Fruit fly (Drosophila melanogaster) whole organism, embryonic: ENCODE measurements around the gene CG10512.

Source experiments
- Bteb2 ChIP-seq: fragments of 200-800 bp; sonication (Bioruptor generic); optimal IDR thresholded peaks from 2 replicates; lab custom pipeline; 2016; ENCODE audit warnings: missing biosample characterization, missing genetic modification characterization
- CG1024 ChIP-seq: fragments of 200-800 bp; sonication (Bioruptor generic); IDR thresholded peaks from 2 replicates; pipeline ENCODE4 v1.3.6; 2022; ENCODE audit warnings: missing biosample characterization, missing genetic modification characterization
- CG11093 ChIP-seq: fragments of 200-800 bp; sonication (Bioruptor generic); IDR thresholded peaks from 3 replicates; pipeline ENCODE4 v1.3.6; 2022; ENCODE audit warnings: missing biosample characterization, missing genetic modification characterization
- CG13894 ChIP-seq: fragments of 200-800 bp; sonication (Bioruptor generic); optimal IDR thresholded peaks from 3 replicates; lab custom pipeline; 2018; ENCODE audit warnings: missing biosample characterization, mild to moderate bottlenecking, missing genetic modification characterization, moderate library complexity
- CG15479 ChIP-seq: fragments of 200-800 bp; sonication (Bioruptor generic); optimal IDR thresholded peaks from 3 replicates; lab custom pipeline; 2019; ENCODE audit warnings: missing biosample characterization, mild to moderate bottlenecking, missing genetic modification characterization, moderate library complexity
- CG16815 ChIP-seq: fragments of 200-800 bp; sonication (Bioruptor generic); optimal IDR thresholded peaks from 3 replicates; lab custom pipeline; 2017; ENCODE audit warnings: missing biosample characterization, mild to moderate bottlenecking, missing genetic modification characterization
- CG17361 ChIP-seq: fragments of 200-800 bp; sonication (Bioruptor generic); IDR thresholded peaks from 3 replicates; pipeline ENCODE4 v1.3.6; 2022; ENCODE audit warnings: missing biosample characterization, missing genetic modification characterization
- CG18764 ChIP-seq: fragments of 200-800 bp; sonication (Bioruptor generic); optimal IDR thresholded peaks from 3 replicates; lab custom pipeline; 2016; ENCODE audit warnings: missing biosample characterization, missing genetic modification characterization
- CG30020 ChIP-seq: fragments of 200-800 bp; optimal IDR thresholded peaks from 2 replicates; lab custom pipeline; 2019; ENCODE audit warnings: missing biosample characterization, mild to moderate bottlenecking, missing genetic modification characterization, moderate library complexity
- CG3065 ChIP-seq: fragments of 200-800 bp; sonication (Bioruptor generic); optimal IDR thresholded peaks from 2 replicates; lab custom pipeline; 2016; ENCODE audit warnings: missing biosample characterization, missing genetic modification characterization
- CG3163 ChIP-seq: fragments of 200-800 bp; sonication (Bioruptor generic); optimal IDR thresholded peaks from 3 replicates; lab custom pipeline; 2016; ENCODE audit warnings: missing biosample characterization, missing genetic modification characterization
- CG3281 ChIP-seq: fragments of 200-800 bp; sonication (Bioruptor generic); optimal IDR thresholded peaks from 3 replicates; lab custom pipeline; 2017; ENCODE audit warnings: missing biosample characterization, mild to moderate bottlenecking, missing genetic modification characterization
- CG34224 ChIP-seq: fragments of 200-800 bp; sonication (Bioruptor generic); IDR thresholded peaks from 3 replicates; pipeline ENCODE4 v1.3.6; 2022; ENCODE audit warnings: missing biosample characterization, missing genetic modification characterization; ENCODE audit not compliant: partially characterized antibody
- CG34376 ChIP-seq: fragments of 200-800 bp; sonication (Bioruptor generic); optimal IDR thresholded peaks from 2 replicates; lab custom pipeline; 2018; ENCODE audit warnings: missing biosample characterization, mild to moderate bottlenecking, missing genetic modification characterization
- CG4282 ChIP-seq: fragments of 200-800 bp; sonication (Bioruptor generic); optimal IDR thresholded peaks from 2 replicates; lab custom pipeline; 2016; ENCODE audit warnings: missing biosample characterization, missing genetic modification characterization
- CG5245 ChIP-seq: fragments of 200-800 bp; sonication (Bioruptor generic); optimal IDR thresholded peaks from 3 replicates; lab custom pipeline; 2016; ENCODE audit warnings: missing biosample characterization, missing genetic modification characterization
- CG6689 ChIP-seq: fragments of 200-800 bp; sonication (Bioruptor generic); IDR thresholded peaks from 2 replicates; pipeline ENCODE4 v1.3.6; 2022; ENCODE audit warnings: missing biosample characterization, missing genetic modification characterization
- CG6854 ChIP-seq: fragments of 200-800 bp; sonication (Bioruptor generic); optimal IDR thresholded peaks from 3 replicates; lab custom pipeline; 2017; ENCODE audit warnings: missing biosample characterization, mild to moderate bottlenecking, missing genetic modification characterization
- CG7987 ChIP-seq: fragments of 200-800 bp; sonication (Bioruptor generic); optimal IDR thresholded peaks from 2 replicates; lab custom pipeline; 2018; ENCODE audit warnings: missing biosample characterization, mild to moderate bottlenecking, missing genetic modification characterization, moderate library complexity
- CG8089 ChIP-seq: fragments of 200-800 bp; sonication (Bioruptor generic); optimal IDR thresholded peaks from 3 replicates; lab custom pipeline; 2016; ENCODE audit warnings: missing biosample characterization, missing genetic modification characterization
- Doc3 ChIP-seq: fragments of 200-800 bp; sonication (Bioruptor generic); IDR thresholded peaks from 3 replicates; pipeline ENCODE4 v1.3.6; 2022; ENCODE audit warnings: missing biosample characterization, missing genetic modification characterization; ENCODE audit not compliant: partially characterized antibody
- Elba2 ChIP-seq: fragments of 200-800 bp; sonication (Bioruptor generic); optimal IDR thresholded peaks from 3 replicates; lab custom pipeline; 2016; ENCODE audit warnings: missing biosample characterization, missing genetic modification characterization
- Hand ChIP-seq: fragments of 200-800 bp; sonication (Bioruptor generic); optimal IDR thresholded peaks from 2 replicates; lab custom pipeline; 2017; ENCODE audit warnings: mild to moderate bottlenecking, missing biosample characterization, missing genetic modification reagents, missing genetic modification characterization
- Med ChIP-seq: fragments of 200-800 bp; sonication (Bioruptor generic); peaks from one replicate; lab custom pipeline; 2016; ENCODE audit warnings: missing biosample characterization, missing genetic modification characterization, mild to moderate bottlenecking, inconsistent platforms, moderate library complexity
- NC2α ChIP-seq: fragments of 200-800 bp; sonication (Bioruptor generic); optimal IDR thresholded peaks from 2 replicates; lab custom pipeline; 2016; ENCODE audit warnings: missing biosample characterization, missing genetic modification characterization
- NfI ChIP-seq: fragments of 200-800 bp; sonication (Bioruptor generic); optimal IDR thresholded peaks from 3 replicates; lab custom pipeline; 2018; ENCODE audit warnings: missing biosample characterization, mild to moderate bottlenecking, missing genetic modification characterization, moderate library complexity
- Trl ChIP-seq, 3 experiments: fragments of >200 bp in 2 of 3; fragments of 200-800 bp in 1 of 3; sonication (Bioruptor generic) in 1 of 3; optimal IDR thresholded peaks; 2 replicates in 1 of 3; 3 replicates in 2 of 3; lab custom pipeline; 2016 to 2017; ENCODE audit warnings: missing biosample characterization in 1 of 3, missing genetic modification characterization in 1 of 3
- bigmax ChIP-seq: fragments of 200-800 bp; sonication (Bioruptor generic); optimal IDR thresholded peaks from 2 replicates; lab custom pipeline; 2018; ENCODE audit warnings: missing biosample characterization, mild to moderate bottlenecking, missing genetic modification characterization
- caup ChIP-seq: fragments of 200-800 bp; sonication (Bioruptor generic); optimal IDR thresholded peaks from 3 replicates; lab custom pipeline; 2017; ENCODE audit warnings: missing biosample characterization, mild to moderate bottlenecking, missing genetic modification characterization, moderate library complexity; ENCODE audit not compliant: severe bottlenecking
- cg ChIP-seq: fragments of 200-800 bp; sonication (Bioruptor generic); optimal IDR thresholded peaks from 3 replicates; lab custom pipeline; 2019; ENCODE audit warnings: missing biosample characterization, mild to moderate bottlenecking, missing genetic modification characterization, moderate library complexity
- chinmo ChIP-seq: fragments of 200-800 bp; sonication (Bioruptor generic); IDR thresholded peaks from 4 replicates; pipeline ENCODE4 v1.3.6; 2022; ENCODE audit warnings: missing biosample characterization, missing genetic modification characterization; ENCODE audit not compliant: partially characterized antibody
- ci ChIP-seq: fragments of 200-800 bp; sonication (Bioruptor generic); IDR thresholded peaks from 3 replicates; pipeline ENCODE4 v1.3.6; 2022; ENCODE audit warnings: missing biosample characterization, missing genetic modification characterization
- croc ChIP-seq: fragments of 200-800 bp; sonication (Bioruptor generic); conservative IDR thresholded peaks from 3 replicates; pipeline ENCODE4 v1.3.6; 2022; ENCODE audit warnings: missing biosample characterization, missing genetic modification characterization
- danr ChIP-seq: fragments of 200-800 bp; sonication (Bioruptor generic); IDR thresholded peaks from 2 replicates; pipeline ENCODE4 v1.3.6; 2022; ENCODE audit warnings: missing biosample characterization, missing genetic modification characterization
- disco-r ChIP-seq: fragments of 200-800 bp; sonication (Bioruptor generic); optimal IDR thresholded peaks from 2 replicates; lab custom pipeline; 2016; ENCODE audit warnings: missing biosample characterization, missing genetic modification characterization
- en ChIP-seq: fragments of 200-800 bp; sonication (Bioruptor generic); optimal IDR thresholded peaks from 2 replicates; lab custom pipeline; 2016; ENCODE audit warnings: missing biosample characterization, missing genetic modification characterization
- esg ChIP-seq: fragments of 200-800 bp; sonication (Bioruptor generic); conservative IDR thresholded peaks from 2 replicates; pipeline ENCODE4 v1.3.6; 2022; ENCODE audit warnings: missing biosample characterization, missing genetic modification characterization
- ewg ChIP-seq: fragments of 200-800 bp; sonication (Bioruptor generic); optimal IDR thresholded peaks from 3 replicates; lab custom pipeline; 2017; ENCODE audit warnings: mild to moderate bottlenecking, missing biosample characterization, missing genetic modification reagents, missing genetic modification characterization
- gsb ChIP-seq: fragments of 200-800 bp; sonication (Bioruptor generic); IDR thresholded peaks from 2 replicates; pipeline ENCODE4 v1.3.6; 2022; ENCODE audit warnings: missing biosample characterization, missing genetic modification characterization
- inv ChIP-seq: fragments of 200-800 bp; sonication (Bioruptor generic); IDR thresholded peaks from 2 replicates; pipeline ENCODE4 v1.3.6; 2022; ENCODE audit warnings: missing biosample characterization, missing genetic modification characterization; ENCODE audit not compliant: partially characterized antibody
- nom ChIP-seq: fragments of 200-800 bp; sonication (Bioruptor generic); optimal IDR thresholded peaks from 2 replicates; lab custom pipeline; 2017; ENCODE audit warnings: missing biosample characterization, missing genetic modification characterization, mild to moderate bottlenecking, moderate library complexity, missing genetic modification reagents
- pfk ChIP-seq: fragments of 200-800 bp; sonication (Bioruptor generic); optimal IDR thresholded peaks from 2 replicates; lab custom pipeline; 2018; ENCODE audit warnings: missing biosample characterization, mild to moderate bottlenecking, missing genetic modification characterization, moderate library complexity
- pita ChIP-seq: fragments of 200-800 bp; sonication (Bioruptor generic); optimal IDR thresholded peaks from 2 replicates; lab custom pipeline; 2017; ENCODE audit warnings: missing biosample characterization, mild to moderate bottlenecking, missing genetic modification characterization
- pros ChIP-seq: fragments of 200-800 bp; sonication (Bioruptor generic); optimal IDR thresholded peaks from 3 replicates; lab custom pipeline; 2019; ENCODE audit warnings: missing biosample characterization, mild to moderate bottlenecking, missing genetic modification characterization, moderate library complexity
- pzg ChIP-seq: fragments of 200-800 bp; sonication (Bioruptor generic); optimal IDR thresholded peaks from 3 replicates; lab custom pipeline; 2018; ENCODE audit warnings: missing biosample characterization, mild to moderate bottlenecking, missing genetic modification characterization, moderate library complexity
- row ChIP-seq: fragments of 200-800 bp; sonication (Bioruptor generic); IDR thresholded peaks from 3 replicates; pipeline ENCODE4 v1.3.6; 2022; ENCODE audit warnings: missing biosample characterization, missing genetic modification characterization
- scrt ChIP-seq: fragments of 200-800 bp; sonication (Bioruptor generic); optimal IDR thresholded peaks from 2 replicates; lab custom pipeline; 2018; ENCODE audit warnings: missing biosample characterization, mild to moderate bottlenecking, missing genetic modification characterization, moderate library complexity
- sug ChIP-seq: fragments of 200-800 bp; optimal IDR thresholded peaks from 2 replicates; lab custom pipeline; 2019; ENCODE audit warnings: missing biosample characterization, mild to moderate bottlenecking, missing genetic modification characterization, moderate library complexity
- tin ChIP-seq: fragments of 200-800 bp; sonication (Bioruptor generic); optimal IDR thresholded peaks from 3 replicates; lab custom pipeline; 2016; ENCODE audit warnings: missing biosample characterization, missing genetic modification characterization
- wdn ChIP-seq: fragments of 200-800 bp; sonication (Bioruptor generic); IDR thresholded peaks from 2 replicates; pipeline ENCODE4 v1.3.6; 2022; ENCODE audit warnings: missing biosample characterization, missing genetic modification characterization
- wor ChIP-seq: fragments of 200-800 bp; sonication (Bioruptor generic); IDR thresholded peaks from 2 replicates; pipeline ENCODE4 v1.3.6; 2022; ENCODE audit warnings: missing biosample characterization, missing genetic modification characterization

Gene CG10512

dm6 chr3L:21186487-21186886 lies 16.2 kb upstream of the CG10512 start:
- TF ChIP-seq wor (no peak), CG18764 (GFP tag; lab: Kevin White, UChicago) (no peak), CG30020 (tag; lab: Kevin White, UChicago) (no peak), tin (GFP tag; lab: Kevin White, UChicago) (no peak), ewg (GFP tag; lab: Kevin White, UChicago) (peak; percentile 30), CG4282 (GFP tag; lab: Kevin White, UChicago) (no peak), Med (GFP tag; lab: Kevin White, UChicago) (peak; percentile 26), row (GFP tag; lab: Robert Waterston, UW) (no peak), CG6854 (GFP tag; lab: Kevin White, UChicago) (no peak), CG15479 (GFP tag; lab: Kevin White, UChicago) (no peak), chinmo (GFP tag; lab: Robert Waterston, UW) (0 out of 4 replicates have a peak, but pooled peaks have one; percentile 15), cg (peak; percentile 23), NC2α (GFP tag; lab: Kevin White, UChicago) (no peak), en (no peak), sug (tag; lab: Kevin White, UChicago) (no peak), Elba2 (GFP tag; lab: Kevin White, UChicago) (no peak), ci (no peak), pzg (GFP tag; lab: Kevin White, UChicago) (no peak), CG5245 (GFP tag; lab: Kevin White, UChicago) (no peak), pros (no peak), CG3065 (no peak), wdn (GFP tag; lab: Robert Waterston, UW) (no peak), inv (GFP tag; lab: Robert Waterston, UW) (no peak), croc (GFP tag; lab: Robert Waterston, UW) (no peak), CG7987 (GFP tag; lab: Kevin White, UChicago) (no peak), Trl (optimal IDR thresholded peaks at IDR 0.05; lab: Kevin White, UChicago) (peak; percentile 27 to 54), Trl (GFP tag; optimal IDR thresholded peaks at IDR 0.05; lab: Kevin White, UChicago) (no peak), scrt (GFP tag; lab: Kevin White, UChicago) (peak; percentile 99), Bteb2 (no peak), disco-r (GFP tag; lab: Kevin White, UChicago) (no peak), CG13894 (peak; percentile 29), esg (GFP tag; lab: Robert Waterston, UW) (no peak)

DNA sequence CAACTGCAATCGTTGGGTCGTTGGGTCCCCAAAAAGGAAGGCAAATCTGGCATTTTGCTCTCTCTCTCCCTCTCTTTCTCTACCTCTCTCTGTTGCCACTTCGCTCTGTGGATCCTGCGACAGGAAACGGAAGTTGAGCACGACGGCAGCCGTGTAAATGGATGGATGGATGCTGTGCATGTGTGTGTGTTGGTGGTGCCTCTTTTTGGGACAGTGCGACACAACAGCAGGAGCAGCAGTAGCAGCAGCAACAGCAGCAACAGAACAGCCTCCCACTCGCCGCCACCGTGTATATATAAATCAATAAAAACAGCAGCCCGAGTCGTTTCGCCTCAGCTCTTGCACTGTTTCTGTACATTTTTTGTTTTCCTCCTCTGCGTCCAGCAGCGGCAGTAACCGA lies 10.7 kb upstream of the CG10512 start:
- TF ChIP-seq CG17361 (GFP tag; lab: Robert Waterston, UW), result no peak
- no peak for TF ChIP-seq NfI (GFP tag; lab: Kevin White, UChicago)
- no peak for TF ChIP-seq pzg (GFP tag; lab: Kevin White, UChicago)
- no peak for TF ChIP-seq CG34224 (GFP tag; lab: Robert Waterston, UW)
- TF ChIP-seq pfk (GFP tag; lab: Kevin White, UChicago), result peak; percentile 44
- TF ChIP-seq CG34376, result peak; percentile 65
- TF ChIP-seq gsb, result no peak
- no peak for TF ChIP-seq CG3281 (GFP tag; lab: Kevin White, UChicago)
- TF ChIP-seq CG8089 (GFP tag; lab: Kevin White, UChicago), result no peak
- TF ChIP-seq CG1024 (GFP tag; lab: Robert Waterston, UW), result no peak
- TF ChIP-seq danr (GFP tag; lab: Robert Waterston, UW), result no peak
- TF ChIP-seq Hand (GFP tag; lab: Kevin White, UChicago), result peak; percentile 40
- no peak for TF ChIP-seq CG6689
- no peak for TF ChIP-seq CG16815
- TF ChIP-seq bigmax (GFP tag; lab: Kevin White, UChicago), result no peak
- no peak for TF ChIP-seq CG3163 (GFP tag; lab: Kevin White, UChicago)
- TF ChIP-seq Doc3 (GFP tag; lab: Robert Waterston, UW), result no peak
- TF ChIP-seq caup (GFP tag; lab: Kevin White, UChicago), result no peak
- no peak for TF ChIP-seq croc (GFP tag; lab: Robert Waterston, UW)
- TF ChIP-seq nom (GFP tag; lab: Kevin White, UChicago), result peak; percentile 33
- no peak for TF ChIP-seq CG11093 (GFP tag; lab: Robert Waterston, UW)
- TF ChIP-seq pita (GFP tag; lab: Kevin White, UChicago), result no peak
